Fruit fly (Drosophila melanogaster) whole organism, pupa: Measurements from ENCODE around the gene JMJD6.
A peak's percentile ranks its signal among the peaks of the same experiment; 100 is the strongest.

Source experiments
- CG10348 ChIP-seq: fragments of 200-800 bp; sonication (Bioruptor generic); IDR thresholded peaks from 2 replicates; pipeline ENCODE4 v1.3.6; 2022; ENCODE audit warnings: missing biosample characterization, missing genetic modification characterization
- CG13204 ChIP-seq: fragments of 200-800 bp; sonication (Bioruptor generic); optimal IDR thresholded peaks from 2 replicates; lab custom pipeline; 2018; ENCODE audit warnings: missing biosample characterization, mild to moderate bottlenecking, missing genetic modification characterization, moderate library complexity
- CG14655 ChIP-seq: fragments of 200-800 bp; sonication (Bioruptor generic); optimal IDR thresholded peaks from 3 replicates; lab custom pipeline; 2017; ENCODE audit warnings: mild to moderate bottlenecking, missing biosample characterization, missing genetic modification reagents, missing genetic modification characterization
- CG32121 ChIP-seq: fragments of 200-800 bp; sonication (Bioruptor generic); IDR thresholded peaks from 2 replicates; pipeline ENCODE4 v1.3.6; 2022; ENCODE audit warnings: missing biosample characterization, missing genetic modification characterization
- CG8159 ChIP-seq: fragments of 200-800 bp; sonication (Bioruptor generic); optimal IDR thresholded peaks from 3 replicates; lab custom pipeline; 2018; ENCODE audit warnings: missing biosample characterization, mild to moderate bottlenecking, missing genetic modification characterization, moderate library complexity
- CG8301 ChIP-seq: fragments of 200-800 bp; sonication (Bioruptor generic); optimal IDR thresholded peaks from 2 replicates; lab custom pipeline; 2018; ENCODE audit warnings: missing biosample characterization, mild to moderate bottlenecking, missing genetic modification characterization
- CG9948 ChIP-seq: fragments of 200-800 bp; sonication (Bioruptor generic); optimal IDR thresholded peaks from 2 replicates; lab custom pipeline; 2018; ENCODE audit warnings: missing biosample characterization, mild to moderate bottlenecking, missing genetic modification characterization, moderate library complexity
- D1 ChIP-seq: fragments of 200-800 bp; sonication (Bioruptor generic); optimal IDR thresholded peaks from 2 replicates; lab custom pipeline; 2018; ENCODE audit warnings: missing biosample characterization, mild to moderate bottlenecking, missing genetic modification characterization, moderate library complexity
- EcR ChIP-seq: fragments of 200-800 bp; sonication (Bioruptor generic); optimal IDR thresholded peaks from 3 replicates; lab custom pipeline; 2019; ENCODE audit warnings: missing biosample characterization, missing genetic modification characterization, mild to moderate bottlenecking, moderate library complexity, missing genetic modification reagents
- fd96Ca ChIP-seq: fragments of 200-800 bp; sonication (Bioruptor generic); IDR thresholded peaks from 3 replicates; pipeline ENCODE4 v1.3.6; 2022; ENCODE audit warnings: missing biosample characterization, missing genetic modification characterization
- rn ChIP-seq: fragments of 200-800 bp; sonication (Bioruptor generic); IDR thresholded peaks from 2 replicates; pipeline ENCODE4 v1.3.6; 2022; ENCODE audit warnings: missing biosample characterization, missing genetic modification characterization

DNA sequence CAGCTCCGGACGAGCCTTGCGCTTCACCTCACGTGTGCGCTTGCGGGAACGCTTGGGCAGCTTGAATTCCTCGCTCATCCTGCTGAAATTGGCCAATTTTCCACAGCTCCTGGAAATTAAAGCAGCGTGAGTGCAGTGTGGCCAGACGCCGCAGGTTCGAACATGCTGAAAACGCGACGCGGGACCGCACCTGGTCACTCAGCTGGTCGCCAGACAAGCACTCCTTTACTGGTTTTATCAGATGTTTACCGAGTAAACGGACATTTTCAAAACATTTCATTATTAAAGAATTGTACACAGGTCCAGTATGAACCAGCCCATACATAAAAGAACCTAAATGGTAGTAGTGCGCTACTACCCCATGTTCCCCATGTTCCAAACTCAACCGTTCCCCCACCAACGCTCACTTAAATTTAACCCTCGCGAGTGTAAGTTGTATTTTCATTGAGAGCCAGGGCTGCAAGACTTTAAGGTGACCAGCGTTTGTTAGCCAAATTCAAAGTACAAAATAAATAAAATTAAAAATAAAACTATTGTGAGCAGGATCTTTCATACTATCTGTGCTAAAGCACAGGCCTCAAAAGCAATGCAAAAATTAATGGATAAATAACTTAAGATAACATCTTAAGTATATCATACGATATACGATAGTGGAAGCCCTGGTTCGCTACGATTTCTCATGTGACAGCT is at the start of gene JMJD6, which contains the start of the genes CG7071 and Muted:
- TF ChIP-seq CG32121 (GFP tag; lab: Robert Waterston, UW): peak; percentile 85
- TF ChIP-seq D1 (tag; lab: Kevin White, UChicago): no peak
- TF ChIP-seq CG8301 (tag; lab: Kevin White, UChicago): peak; percentile 77
- peak; percentile 82 for TF ChIP-seq rn (GFP tag; lab: Robert Waterston, UW)
- TF ChIP-seq EcR: no peak
- peak; percentile 87; the same call in 2 of the 3 replicates for TF ChIP-seq fd96Ca
- peak; percentile 78 for TF ChIP-seq CG8159 (tag; lab: Kevin White, UChicago)
- peak; percentile 74 for TF ChIP-seq CG9948 (tag; lab: Kevin White, UChicago)
- no peak for TF ChIP-seq CG13204 (GFP tag; lab: Kevin White, UChicago)
- peak; percentile 83 for TF ChIP-seq CG14655
- TF ChIP-seq CG10348 (GFP tag; lab: Robert Waterston, UW): no peak; the same call in 1 of the 2 replicates
